Worm (Caenorhabditis elegans): Measurements from ENCODE around the gene pbo-6.

ce11 chrX:17423894-17424594 is 4.8 kb upstream of the pbo-6 start:
- TF ChIP-seq mml-1 (tag; optimal IDR thresholded peaks at IDR 0.05) (no peak), snpc-4 (tag; optimal IDR thresholded peaks at IDR 0.05) (no peak), lin-39 (tag; optimal IDR thresholded peaks at IDR 0.05) (no peak), skn-1 (tag; optimal IDR thresholded peaks at IDR 0.05) (no peak)

Measured in whole organism, L3 larva.